Worm (Caenorhabditis elegans) whole organism, mixed stage, embryonic: ENCODE data around the gene C26B9.2.

Experiments used
- M03D4.4 ChIP-seq: sonication (generic microtip); optimal IDR thresholded peaks from 2 replicates; lab custom pipeline; 2017; ENCODE audit warnings: mild to moderate bottlenecking, missing genetic modification characterization, missing compliant biosample characterization
- blmp-1 ChIP-seq: fragments of 150-350 bp; optimal IDR thresholded peaks from 2 replicates; lab custom pipeline; 2014; ENCODE audit warnings: missing biosample characterization, missing genetic modification characterization
- ceh-83 ChIP-seq: fragments of 200-800 bp; sonication (Bioruptor generic); optimal IDR thresholded peaks from 2 replicates; lab custom pipeline; 2018; ENCODE audit warnings: mild to moderate bottlenecking, missing genetic modification characterization, missing compliant biosample characterization
- elt-3 ChIP-seq: fragments of 150-350 bp; optimal IDR thresholded peaks from 2 replicates; lab custom pipeline; 2014; ENCODE audit warnings: missing biosample characterization, missing genetic modification characterization
- nhr-237 ChIP-seq: fragments of 150-350 bp; optimal IDR thresholded peaks from 2 replicates; lab custom pipeline; 2014; ENCODE audit warnings: missing biosample characterization, missing genetic modification characterization
- nhr-76 ChIP-seq: sonication (generic microtip); optimal IDR thresholded peaks from 2 replicates; lab custom pipeline; 2017; ENCODE audit warnings: missing biosample characterization, missing genetic modification characterization
- pha-4 ChIP-seq: fragments of 150-350 bp; optimal IDR thresholded peaks from 2 replicates; lab custom pipeline; 2018; ENCODE audit warnings: missing biosample characterization, missing genetic modification reagents, missing genetic modification characterization
- unc-62 ChIP-seq: fragments of 150-350 bp; optimal IDR thresholded peaks from 2 replicates; lab custom pipeline; 2014; ENCODE audit warnings: missing biosample characterization, missing genetic modification reagents, missing genetic modification characterization

DNA sequence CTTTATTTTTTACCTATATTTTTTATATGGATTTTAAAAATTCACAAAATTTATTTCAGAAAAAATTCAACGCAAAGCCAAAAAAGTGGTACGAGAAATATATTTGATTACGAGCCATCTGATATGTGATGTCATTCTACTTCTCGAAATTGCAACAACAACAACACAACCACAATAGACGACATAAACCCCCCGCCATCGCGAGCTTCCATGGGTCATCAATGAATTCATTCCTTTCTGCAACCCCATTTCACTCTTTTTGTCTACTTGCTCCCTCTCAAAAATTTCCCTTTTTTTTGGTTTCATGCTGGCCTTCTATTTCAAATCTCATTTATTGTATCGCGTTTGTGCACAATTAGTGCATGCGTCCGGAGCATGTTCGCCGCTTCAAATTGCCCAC is 7.9 kb downstream of the C26B9.2 start:
- TF ChIP-seq nhr-76 (no peak), nhr-237 (no peak), pha-4 (tag; lab: Kevin White, UChicago) (no peak), unc-62 (GFP tag; lab: Kevin White, UChicago) (no peak), M03D4.4 (tag; lab: Kevin White, UChicago) (no peak), blmp-1 (no peak), elt-3 (tag; lab: Kevin White, UChicago) (no peak), ceh-83 (GFP tag; lab: Kevin White, UChicago) (no peak)
